Worm (Caenorhabditis elegans) whole organism, L2 larva: ENCODE measurements around the gene clec-196.
A peak's percentile ranks its signal among the peaks of the same experiment; 100 is the strongest.

Experiments used
- C34F6.9 ChIP-seq: fragments of 150-350 bp; optimal IDR thresholded peaks from 2 replicates; lab custom pipeline; 2014; ENCODE audit warnings: missing biosample characterization, missing genetic modification characterization
- F13H6.1 ChIP-seq: sonication (generic microtip); optimal IDR thresholded peaks from 2 replicates; lab custom pipeline; 2016; ENCODE audit warnings: missing genetic modification characterization, missing compliant biosample characterization
- R02D3.7 ChIP-seq: fragments of 150-350 bp; optimal IDR thresholded peaks from 2 replicates; lab custom pipeline; 2014; ENCODE audit warnings: missing biosample characterization, missing genetic modification characterization
- Y55F3AM.14 ChIP-seq: fragments of 200-800 bp; sonication (Bioruptor generic); optimal IDR thresholded peaks from 2 replicates; lab custom pipeline; 2018; ENCODE audit warnings: mild to moderate bottlenecking, missing genetic modification characterization, missing compliant biosample characterization
- ZK546.5 ChIP-seq: sonication (generic microtip); optimal IDR thresholded peaks from 2 replicates; lab custom pipeline; 2017; ENCODE audit warnings: missing biosample characterization, missing genetic modification characterization
- alr-1 ChIP-seq: fragments of 150-350 bp; optimal IDR thresholded peaks from 2 replicates; lab custom pipeline; 2014; ENCODE audit warnings: missing biosample characterization, missing genetic modification characterization
- ama-1 ChIP-seq: fragments of 150-350 bp; optimal IDR thresholded peaks from 2 replicates; lab custom pipeline; 2018; ENCODE audit warnings: inconsistent platforms
- blmp-1 ChIP-seq: sonication (generic microtip); optimal IDR thresholded peaks from 2 replicates; lab custom pipeline; 2017; ENCODE audit warnings: missing genetic modification characterization, mild to moderate bottlenecking, missing compliant biosample characterization, antibody characterized with exemption, moderate library complexity; ENCODE audit not compliant: insufficient read depth
- ceh-16 ChIP-seq: fragments of 150-350 bp; optimal IDR thresholded peaks from 2 replicates; lab custom pipeline; 2014; ENCODE audit warnings: missing biosample characterization, missing genetic modification characterization
- ceh-82 ChIP-seq: fragments of 150-350 bp; optimal IDR thresholded peaks from 2 replicates; lab custom pipeline; 2014; ENCODE audit warnings: missing biosample characterization, missing genetic modification characterization
- dmd-4 ChIP-seq: sonication (generic microtip); optimal IDR thresholded peaks from 2 replicates; lab custom pipeline; 2017; ENCODE audit warnings: missing biosample characterization, missing genetic modification characterization
- egl-27 ChIP-seq: sonication (generic microtip); optimal IDR thresholded peaks from 3 replicates; lab custom pipeline; 2017; ENCODE audit warnings: missing biosample characterization, missing genetic modification reagents, missing genetic modification characterization
- elt-3 ChIP-seq: sonication (generic microtip); optimal IDR thresholded peaks from 2 replicates; lab custom pipeline; 2017; ENCODE audit warnings: missing biosample characterization, missing genetic modification characterization
- fos-1 ChIP-seq: fragments of 150-350 bp; optimal IDR thresholded peaks from 2 replicates; lab custom pipeline; 2014; ENCODE audit warnings: missing biosample characterization, missing genetic modification characterization
- lin-11 ChIP-seq: fragments of 150-350 bp; sonication (generic microtip); optimal IDR thresholded peaks from 2 replicates; lab custom pipeline; 2014; ENCODE audit warnings: missing biosample characterization, missing genetic modification characterization, inconsistent platforms, mixed read lengths
- lin-39 ChIP-seq: fragments of 150-350 bp; optimal IDR thresholded peaks from 2 replicates; lab custom pipeline; 2014; ENCODE audit warnings: missing biosample characterization, missing genetic modification reagents, missing genetic modification characterization
- lsy-2 ChIP-seq, 2 experiments: fragments of 150-350 bp in 1 of 2; sonication (generic microtip) in 1 of 2; optimal IDR thresholded peaks; 2 replicates each; lab custom pipeline; 2014 to 2017; ENCODE audit warnings: missing biosample characterization in 2 of 2, missing genetic modification characterization in 2 of 2
- mab-5 ChIP-seq: fragments of 150-350 bp; optimal IDR thresholded peaks from 2 replicates; lab custom pipeline; 2014; ENCODE audit warnings: missing biosample characterization, missing genetic modification characterization
- mbf-1 ChIP-seq: sonication (generic microtip); optimal IDR thresholded peaks from 2 replicates; lab custom pipeline; 2017; ENCODE audit warnings: missing biosample characterization, missing genetic modification characterization
- mdl-1 ChIP-seq, 2 experiments: fragments of 150-350 bp in 1 of 2; sonication (generic microtip) in 1 of 2; optimal IDR thresholded peaks; 2 replicates each; lab custom pipeline; 2017; ENCODE audit warnings: missing biosample characterization in 2 of 2, missing genetic modification characterization in 2 of 2
- nhr-10 ChIP-seq: sonication (generic microtip); optimal IDR thresholded peaks from 2 replicates; lab custom pipeline; 2017; ENCODE audit warnings: missing biosample characterization, missing genetic modification characterization
- nhr-11 ChIP-seq: fragments of 150-350 bp; optimal IDR thresholded peaks from 2 replicates; lab custom pipeline; 2014; ENCODE audit warnings: missing biosample characterization, missing genetic modification characterization
- nhr-12 ChIP-seq: fragments of 150-350 bp; optimal IDR thresholded peaks from 2 replicates; lab custom pipeline; 2014; ENCODE audit warnings: missing biosample characterization, missing genetic modification characterization
- nhr-129 ChIP-seq: fragments of 150-350 bp; optimal IDR thresholded peaks from 2 replicates; lab custom pipeline; 2014; ENCODE audit warnings: missing biosample characterization, missing genetic modification characterization
- nhr-21 ChIP-seq: fragments of 150-350 bp; optimal IDR thresholded peaks from 2 replicates; lab custom pipeline; 2014; ENCODE audit warnings: missing biosample characterization, missing genetic modification characterization
- nhr-23 ChIP-seq: fragments of 150-350 bp; optimal IDR thresholded peaks from 2 replicates; lab custom pipeline; 2014; ENCODE audit warnings: missing biosample characterization, missing genetic modification reagents, missing genetic modification characterization
- nhr-25 ChIP-seq: fragments of 150-350 bp; sonication (generic microtip); optimal IDR thresholded peaks from 3 replicates; lab custom pipeline; 2014; ENCODE audit warnings: missing biosample characterization, missing genetic modification characterization
- nhr-6 ChIP-seq: fragments of 150-350 bp; optimal IDR thresholded peaks from 2 replicates; lab custom pipeline; 2014; ENCODE audit warnings: missing biosample characterization, missing genetic modification characterization
- peb-1 ChIP-seq: fragments of 150-350 bp; optimal IDR thresholded peaks from 2 replicates; lab custom pipeline; 2014; ENCODE audit warnings: missing biosample characterization, missing genetic modification characterization
- sem-4 ChIP-seq: fragments of 150-350 bp; optimal IDR thresholded peaks from 2 replicates; lab custom pipeline; 2014; ENCODE audit warnings: missing biosample characterization, missing genetic modification reagents, missing genetic modification characterization
- skn-1 ChIP-seq: sonication (generic microtip); optimal IDR thresholded peaks from 2 replicates; lab custom pipeline; 2017; ENCODE audit warnings: missing biosample characterization, missing genetic modification characterization
- sma-9 ChIP-seq, 2 experiments: fragments of 150-350 bp in 1 of 2; sonication (generic microtip) in 1 of 2; optimal IDR thresholded peaks; 2 replicates each; lab custom pipeline; 2014 to 2016; ENCODE audit warnings: missing genetic modification characterization in 2 of 2, mild to moderate bottlenecking in 1 of 2, missing biosample characterization in 1 of 2, missing compliant biosample characterization in 1 of 2, missing genetic modification reagents in 1 of 2, moderate library complexity in 1 of 2
- snpc-4 ChIP-seq: fragments of 150-350 bp; optimal IDR thresholded peaks from 2 replicates; lab custom pipeline; 2014; ENCODE audit warnings: missing biosample characterization, missing genetic modification characterization
- unc-39 ChIP-seq: fragments of 150-350 bp; optimal IDR thresholded peaks from 2 replicates; lab custom pipeline; 2014; ENCODE audit warnings: missing biosample characterization, missing genetic modification characterization
- unc-55 ChIP-seq: fragments of 150-350 bp; sonication (generic microtip); optimal IDR thresholded peaks from 3 replicates; lab custom pipeline; 2014; ENCODE audit warnings: missing biosample characterization, missing genetic modification reagents, missing genetic modification characterization
- unc-62 ChIP-seq: fragments of 150-350 bp; optimal IDR thresholded peaks from 2 replicates; lab custom pipeline; 2014; ENCODE audit warnings: missing biosample characterization, missing genetic modification reagents, missing genetic modification characterization
- ztf-11 ChIP-seq: sonication (generic microtip); optimal IDR thresholded peaks from 2 replicates; lab custom pipeline; 2017; ENCODE audit warnings: missing biosample characterization, missing genetic modification characterization
- ztf-4 ChIP-seq: fragments of 150-350 bp; optimal IDR thresholded peaks from 2 replicates; lab custom pipeline; 2014; ENCODE audit warnings: missing biosample characterization, missing genetic modification characterization

clec-196 gene

ce11 chrIV:17269042-17269441 is 7.7 kb upstream of the clec-196 start, which contains the start of gene atgp-1:
atgp-1 (plus strand) TSS chrIV:17269342.
- TF ChIP-seq nhr-12 (tag; lab: Kevin White, UChicago) (no peak), fos-1 (tag; lab: Kevin White, UChicago) (no peak), peb-1 (tag; lab: Kevin White, UChicago) (no peak), nhr-23 (tag; lab: Kevin White, UChicago) (no peak), dmd-4 (tag; lab: Kevin White, UChicago) (no peak), mab-5 (tag; lab: Kevin White, UChicago) (no peak), nhr-10 (tag; lab: Kevin White, UChicago) (no peak), R02D3.7 (tag; lab: Kevin White, UChicago) (no peak), sma-9 (GFP tag; optimal IDR thresholded peaks at IDR 0.05; lab: Kevin White, UChicago) (no peak), sma-9 (tag; optimal IDR thresholded peaks at IDR 0.05; lab: Kevin White, UChicago) (no peak), elt-3 (tag; lab: Kevin White, UChicago) (no peak), nhr-25 (tag; lab: Kevin White, UChicago) (no peak), lsy-2 (tag; optimal IDR thresholded peaks at IDR 0.05; lab: Kevin White, UChicago) (no peak), ztf-4 (no peak), sem-4 (no peak), mdl-1 (tag; optimal IDR thresholded peaks at IDR 0.05; lab: Kevin White, UChicago) (no peak)

ce11 chrIV:17269702-17270101 is 7.1 kb upstream of the clec-196 start:
- TF ChIP-seq dmd-4 (tag; lab: Kevin White, UChicago) = no peak
- TF ChIP-seq ceh-16 (tag; lab: Kevin White, UChicago) = peak; percentile 17

- TF ChIP-seq ceh-16 (tag; lab: Kevin White, UChicago) (no peak), lin-11 (no peak), nhr-21 (no peak), ztf-11 (tag; lab: Kevin White, UChicago) (no peak), mbf-1 (no peak), snpc-4 (no peak), unc-62 (GFP tag; lab: Kevin White, UChicago) (no peak), nhr-6 (tag; lab: Kevin White, UChicago) (no peak), nhr-129 (tag; lab: Kevin White, UChicago) (no peak), mab-5 (tag; lab: Kevin White, UChicago) (no peak), alr-1 (no peak), nhr-11 (no peak), elt-3 (tag; lab: Kevin White, UChicago) (no peak), unc-39 (tag; lab: Kevin White, UChicago) (no peak), C34F6.9 (no peak), ama-1 (no peak), sem-4 (no peak)
- TF ChIP-seq, all 48 proteins: peak for 0
Observed at ce11 chrIV:17273602-17274110, 3.1 kb upstream of the clec-196 start, which contains the start of gene gln-5. gln-5 (minus strand) TSS chrIV:17273652.

ce11 chrIV:17275281-17275680 is 1.5 kb upstream of the clec-196 start, which contains the start of gene lhfp-4:
lhfp-4 (plus strand) TSS chrIV:17275581.
- no peak for TF ChIP-seq Y55F3AM.14 (GFP tag; lab: Kevin White, UChicago)
- TF ChIP-seq ceh-82 (tag; lab: Kevin White, UChicago) = no peak

ce11 chrIV:17277459-17278173 is 860 bp downstream of the clec-196 start:
- TF ChIP-seq nhr-129 (tag; lab: Kevin White, UChicago) (peak; percentile 32), ZK546.5 (tag; lab: Kevin White, UChicago) (no peak), mdl-1 (tag; optimal IDR thresholded peaks at IDR 0.05; lab: Kevin White, UChicago) (no peak), lsy-2 (tag; optimal IDR thresholded peaks at IDR 0.05; lab: Kevin White, UChicago) (no peak), Y55F3AM.14 (GFP tag; lab: Kevin White, UChicago) (no peak), blmp-1 (no peak), lin-11 (no peak), nhr-6 (tag; lab: Kevin White, UChicago) (no peak), unc-55 (GFP tag; lab: Kevin White, UChicago) (peak; percentile 11), lin-39 (no peak), F13H6.1 (tag; lab: Kevin White, UChicago) (no peak), unc-62 (GFP tag; lab: Kevin White, UChicago) (no peak), ama-1 (no peak), skn-1 (no peak), egl-27 (no peak)
